Worm (Caenorhabditis elegans) whole organism, midembryonic: Measurements from ENCODE around the gene F34H10.5.

Experiments
- T22C8.4 ChIP-seq: fragments of 200-800 bp; sonication (Bioruptor generic); IDR thresholded peaks from 2 replicates; pipeline ENCODE4 v1.3.6; 2022; ENCODE audit warnings: missing genetic modification characterization, missing compliant biosample characterization
- cog-1 ChIP-seq: sonication (generic microtip); optimal IDR thresholded peaks from 2 replicates; lab custom pipeline; 2016; ENCODE audit warnings: missing genetic modification characterization, missing compliant biosample characterization
- flt-1 ChIP-seq: fragments of 200-800 bp; sonication (Bioruptor generic); IDR thresholded peaks from 2 replicates; pipeline ENCODE4 v1.3.6; 2022; ENCODE audit warnings: missing genetic modification characterization, missing compliant biosample characterization
- klf-2 ChIP-seq: fragments of 200-800 bp; sonication (Bioruptor generic); conservative IDR thresholded peaks from 2 replicates; pipeline ENCODE4 v1.3.6; 2022; ENCODE audit warnings: missing genetic modification reagents, missing genetic modification characterization, missing compliant biosample characterization
- med-1 ChIP-seq: sonication (generic microtip); optimal IDR thresholded peaks from 2 replicates; lab custom pipeline; 2017; ENCODE audit warnings: missing genetic modification characterization, mild to moderate bottlenecking, missing compliant biosample characterization, antibody characterized with exemption, missing genetic modification reagents; ENCODE audit not compliant: insufficient read depth
- ref-1 ChIP-seq: fragments of 200-800 bp; sonication (Bioruptor generic); conservative IDR thresholded peaks from 2 replicates; pipeline ENCODE4 v1.3.6; 2022; ENCODE audit warnings: missing genetic modification reagents, missing genetic modification characterization, missing compliant biosample characterization
- tab-1 ChIP-seq: fragments of 200-800 bp; sonication (Bioruptor generic); IDR thresholded peaks from 2 replicates; pipeline ENCODE4 v1.3.6; 2022; ENCODE audit warnings: missing genetic modification characterization, missing compliant biosample characterization
- ztf-23 ChIP-seq: fragments of 200-800 bp; sonication (Bioruptor generic); IDR thresholded peaks from 2 replicates; pipeline ENCODE4 v1.3.6; 2022; ENCODE audit warnings: missing genetic modification reagents, missing genetic modification characterization, missing compliant biosample characterization
- ztf-29 ChIP-seq: fragments of 200-800 bp; sonication (Bioruptor generic); IDR thresholded peaks from 2 replicates; pipeline ENCODE4 v1.3.6; 2022; ENCODE audit warnings: missing genetic modification reagents, missing genetic modification characterization, missing compliant biosample characterization

ce11 chrX:9620136-9620535, 15.3 kb upstream of the F34H10.5 start, which contains the start of gene C11E4.8:
- TF ChIP-seq klf-2 (GFP tag; lab: Robert Waterston, UW) (no peak), tab-1 (GFP tag; lab: Robert Waterston, UW) (no peak), flt-1 (GFP tag; lab: Robert Waterston, UW) (no peak), cog-1 (tag; lab: Kevin White, UChicago) (no peak), ref-1 (GFP tag; lab: Robert Waterston, UW) (no peak), ztf-23 (no peak), T22C8.4 (GFP tag; lab: Robert Waterston, UW) (no peak), ztf-29 (GFP tag; lab: Robert Waterston, UW) (no peak), med-1 (no peak)
